Worm (Caenorhabditis elegans): ENCODE measurements around the gene Y37D8A.16.
A peak's percentile ranks its signal among the peaks of the same experiment; 100 is the strongest.

The Y37D8A.16 gene

DNA sequence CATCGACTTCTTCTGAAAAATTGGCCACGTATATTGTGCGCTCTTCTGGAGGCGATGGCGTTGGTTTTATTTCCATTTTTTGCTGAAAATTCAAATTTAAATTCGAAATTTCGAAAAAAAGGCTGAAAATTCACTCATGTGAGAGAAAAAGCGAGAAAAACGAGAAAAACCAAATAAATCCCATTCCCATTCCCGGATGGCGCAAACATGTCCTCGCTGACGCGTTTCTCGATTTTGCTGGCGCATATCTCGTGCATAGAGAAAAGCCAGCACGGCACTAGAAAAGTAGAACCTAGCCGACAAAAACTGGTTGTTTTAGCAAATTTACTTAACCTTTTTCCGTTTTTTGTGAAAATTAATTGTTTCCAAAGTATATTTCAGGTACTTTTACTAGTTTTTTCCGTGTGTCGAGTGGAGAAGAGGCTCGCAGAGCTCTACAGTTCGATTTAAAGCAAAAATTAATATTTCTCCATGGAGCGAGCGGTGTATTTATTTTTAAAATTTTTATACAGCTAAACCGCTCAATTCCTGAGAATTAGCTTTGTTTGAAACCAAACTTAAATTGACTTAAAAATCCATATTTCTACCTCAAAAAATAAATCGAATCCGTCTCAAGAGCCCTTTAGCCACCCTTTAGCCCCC lies 13.4 kb upstream of the Y37D8A.16 start, which contains the start of gene rbm-7 (continued):
- peak; percentile 44; the same call in 1 of the 2 replicates for TF ChIP-seq ceh-100 (GFP tag; IDR thresholded peaks at IDR 0.05)
- TF ChIP-seq ztf-3 (GFP tag; optimal IDR thresholded peaks at IDR 0.05): no peak
- no peak for TF ChIP-seq F37B4.10 (GFP tag; IDR thresholded peaks at IDR 0.05)
- no peak for TF ChIP-seq bed-2 (GFP tag; IDR thresholded peaks at IDR 0.05)
- TF ChIP-seq D2030.7 (GFP tag; IDR thresholded peaks at IDR 0.05): peak; percentile 37; the same call in 1 of the 2 replicates
- TF ChIP-seq F33H1.4 (GFP tag; IDR thresholded peaks at IDR 0.05): peak; percentile 51; the same call in 1 of the 2 replicates
- peak; percentile 11 to 36 for TF ChIP-seq let-607 (tag; optimal IDR thresholded peaks at IDR 0.05)
- peak in 1 of 3 experiments; percentile 43 for TF ChIP-seq lin-35 (GFP tag; optimal IDR thresholded peaks at IDR 0.05)
- no peak for TF ChIP-seq ccch-3 (GFP tag; optimal IDR thresholded peaks at IDR 0.05)
- TF ChIP-seq ceh-91 (GFP tag; IDR thresholded peaks at IDR 0.05): no peak
- TF ChIP-seq K11D2.4 (GFP tag; IDR thresholded peaks at IDR 0.05): peak; percentile 76
- 0 out of 2 replicates have a peak, but pooled peaks have one; percentile 21 for TF ChIP-seq hsf-1 (GFP tag; IDR thresholded peaks at IDR 0.05)
- 0 out of 2 replicates have a peak, but pooled peaks have one; percentile 17 for TF ChIP-seq attf-3 (GFP tag; conservative IDR thresholded peaks at IDR 0.05)
- no peak for TF ChIP-seq pha-4 (tag; optimal IDR thresholded peaks at IDR 0.05)
- no peak for TF ChIP-seq snpc-3.4 (tag; optimal IDR thresholded peaks at IDR 0.05)
- peak; percentile 29 for TF ChIP-seq dpl-1 (GFP tag; optimal IDR thresholded peaks at IDR 0.05)
- peak; percentile 68 for TF ChIP-seq ztf-26 (tag; optimal IDR thresholded peaks at IDR 0.05)
- TF ChIP-seq pbrm-1 (GFP tag; IDR thresholded peaks at IDR 0.05): peak; percentile 74; the same call in 1 of the 2 replicates
- TF ChIP-seq T26A5.8 (tag; optimal IDR thresholded peaks at IDR 0.05): no peak
- TF ChIP-seq ceh-40 (GFP tag; IDR thresholded peaks at IDR 0.05): no peak
- TF ChIP-seq Y95B8A.8 (GFP tag; IDR thresholded peaks at IDR 0.05): no peak
- TF ChIP-seq C06A6.2 (GFP tag; conservative IDR thresholded peaks at IDR 0.05): 0 out of 2 replicates have a peak, but pooled peaks have one; percentile 28
- TF ChIP-seq ekl-4 (GFP tag; IDR thresholded peaks at IDR 0.05): no peak

DNA sequence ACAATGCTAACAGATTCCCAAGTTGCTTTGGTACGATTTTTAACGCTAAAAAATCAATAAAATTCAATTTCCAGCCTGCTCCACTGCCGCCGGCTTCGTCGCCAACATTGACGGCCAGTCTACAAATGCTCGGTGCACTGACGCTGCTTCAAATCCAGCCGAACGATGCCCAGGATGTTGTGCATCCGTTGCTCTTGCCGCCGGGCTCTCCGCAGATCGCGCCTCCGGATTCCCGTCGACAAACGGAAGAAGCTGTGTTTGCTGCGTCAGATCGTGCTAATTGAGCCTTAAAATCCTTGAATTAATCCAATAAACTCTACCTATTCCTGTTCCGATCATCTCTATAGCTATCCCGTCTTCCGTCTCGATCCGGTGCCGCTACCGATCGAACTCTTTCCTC lies 12.6 kb upstream of the Y37D8A.16 start:
- no peak for TF ChIP-seq mel-28 (tag; optimal IDR thresholded peaks at IDR 0.05; ENCODE audit: borderline replicate concordance)
- peak; percentile 30; the same call in 1 of the 2 replicates for TF ChIP-seq egrh-3 (GFP tag; IDR thresholded peaks at IDR 0.05)
- no peak for TF ChIP-seq nhr-80 (tag; optimal IDR thresholded peaks at IDR 0.05)
- TF ChIP-seq lin-35 (GFP tag; optimal IDR thresholded peaks at IDR 0.05): no peak
- TF ChIP-seq let-607 (tag; optimal IDR thresholded peaks at IDR 0.05): no peak
- TF ChIP-seq aptf-2 (GFP tag; conservative IDR thresholded peaks at IDR 0.05): no peak
- 0 out of 2 replicates have a peak, but pooled peaks have one; percentile 11 for TF ChIP-seq mcd-1 (GFP tag; IDR thresholded peaks at IDR 0.05)
- no peak for TF ChIP-seq nhr-27 (tag; optimal IDR thresholded peaks at IDR 0.05)
- no peak for TF ChIP-seq Y56A3A.18 (GFP tag; IDR thresholded peaks at IDR 0.05)
- no peak for TF ChIP-seq egl-18 (GFP tag; IDR thresholded peaks at IDR 0.05)
- TF ChIP-seq madf-6 (GFP tag; IDR thresholded peaks at IDR 0.05): 0 out of 2 replicates have a peak, but pooled peaks have one; percentile 21
- TF ChIP-seq madf-8 (GFP tag; conservative IDR thresholded peaks at IDR 0.05): no peak
- TF ChIP-seq attf-5 (GFP tag; optimal IDR thresholded peaks at IDR 0.05): no peak
- no peak for TF ChIP-seq somi-1 (GFP tag; optimal IDR thresholded peaks at IDR 0.05)
- TF ChIP-seq zfh-2 (GFP tag; conservative IDR thresholded peaks at IDR 0.05): peak; percentile 95
- TF ChIP-seq efl-1 (GFP tag; optimal IDR thresholded peaks at IDR 0.05): no peak
- no peak for TF ChIP-seq K12H6.12 (tag; optimal IDR thresholded peaks at IDR 0.05)
